Fruit fly (Drosophila melanogaster): ENCODE measurements around the gene ph-d.

Gene ph-d

dm6 chrX:2135868-2136787, 13.0 kb upstream of the ph-d start:
- no peak for TF ChIP-seq CG17801 (GFP tag; optimal IDR thresholded peaks at IDR 0.05; ENCODE audit: partially characterized antibody)

- peak; percentile 88 for TF ChIP-seq CG17801 (GFP tag; optimal IDR thresholded peaks at IDR 0.05; ENCODE audit: partially characterized antibody)
These were observed 12.1 kb upstream of the ph-d start for dm6 chrX:2134965-2135758.

- TF ChIP-seq CG17801 (GFP tag; optimal IDR thresholded peaks at IDR 0.05; ENCODE audit: partially characterized antibody): no peak
These were observed 11.3 kb upstream of the ph-d start for dm6 chrX:2134226-2134880.

- no peak for TF ChIP-seq CG17801 (GFP tag; optimal IDR thresholded peaks at IDR 0.05; ENCODE audit: partially characterized antibody)
These were observed 2.5 kb upstream of the ph-d start for dm6 chrX:2125527-2126088.

- peak; percentile 82 for TF ChIP-seq CG17801 (GFP tag; optimal IDR thresholded peaks at IDR 0.05; ENCODE audit: partially characterized antibody)
These were observed 1.0 kb upstream of the ph-d start for dm6 chrX:2123965-2124688.

- peak; percentile 49 for TF ChIP-seq CG17801 (GFP tag; optimal IDR thresholded peaks at IDR 0.05; ENCODE audit: partially characterized antibody)
These were observed 1.1 kb downstream of the ph-d start for dm6 chrX:2121716-2122601.

- no peak for TF ChIP-seq CG17801 (GFP tag; optimal IDR thresholded peaks at IDR 0.05; ENCODE audit: partially characterized antibody)
These were observed 10.4 kb downstream of the ph-d start for dm6 chrX:2112660-2113059.

dm6 chrX:2108639-2109038, 14.4 kb downstream of the ph-d start:
- peak; percentile 15 for TF ChIP-seq CG17801 (GFP tag; optimal IDR thresholded peaks at IDR 0.05; ENCODE audit: partially characterized antibody)

- peak; percentile 90 for TF ChIP-seq CG17801 (GFP tag; optimal IDR thresholded peaks at IDR 0.05; ENCODE audit: partially characterized antibody)
These were observed 15.2 kb downstream of the ph-d start for dm6 chrX:2107782-2108409.

dm6 chrX:2106367-2106766, 16.7 kb downstream of the ph-d start:
- no peak for TF ChIP-seq CG17801 (GFP tag; optimal IDR thresholded peaks at IDR 0.05; ENCODE audit: partially characterized antibody)

DNA sequence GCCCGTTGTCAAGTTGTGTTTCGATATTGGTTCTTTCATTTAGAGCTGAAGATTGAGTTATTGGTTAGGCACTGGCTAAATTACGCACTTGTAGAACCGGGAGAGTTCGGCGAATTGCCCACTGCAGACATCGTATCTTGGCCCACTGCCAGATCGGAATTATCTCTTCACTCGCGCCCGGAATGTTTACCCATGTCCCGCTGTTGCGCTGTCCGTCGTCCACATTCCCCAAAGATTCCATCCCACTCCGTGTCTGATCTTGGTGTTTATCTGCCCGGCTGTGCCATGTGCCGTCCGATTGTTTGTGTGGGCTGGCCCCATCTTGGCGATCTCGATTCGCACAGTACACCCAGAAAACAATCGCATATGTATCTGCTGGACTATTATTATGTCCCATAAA, 18.7 kb downstream of the ph-d start:
- TF ChIP-seq CG17801 (GFP tag; optimal IDR thresholded peaks at IDR 0.05; ENCODE audit: partially characterized antibody): no peak

dm6 chrX:2103859-2104258, 19.2 kb downstream of the ph-d start:
- TF ChIP-seq CG17801 (GFP tag; optimal IDR thresholded peaks at IDR 0.05; ENCODE audit: partially characterized antibody): no peak

DNA sequence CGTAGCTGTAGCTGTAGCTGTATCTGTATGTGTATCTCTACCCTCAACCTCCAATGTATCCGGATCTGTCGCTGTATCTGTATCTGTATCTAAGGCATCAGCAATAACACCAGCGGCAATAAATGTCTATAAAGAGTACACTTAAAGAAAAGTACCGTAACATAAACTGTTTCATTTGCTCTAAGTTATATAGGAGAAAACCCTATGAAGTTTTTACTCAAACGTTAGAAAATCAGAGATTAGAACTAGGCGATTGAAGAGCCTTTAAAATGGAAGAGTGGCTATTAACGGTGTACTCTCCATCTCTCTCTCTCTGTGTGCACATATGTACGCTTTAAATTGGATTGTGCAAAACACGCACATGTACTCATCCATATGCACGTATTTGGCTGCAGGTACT, 24.8 kb downstream of the ph-d start:
- no peak for TF ChIP-seq CG17801 (GFP tag; optimal IDR thresholded peaks at IDR 0.05; ENCODE audit: partially characterized antibody)

All from ovary, adult (tissue).